Worm (Caenorhabditis elegans) whole organism, mixed stage, embryonic: ENCODE data around the gene cnc-10.

ENCODE experiments used
- elt-1 ChIP-seq: sonication (generic microtip); optimal IDR thresholded peaks from 2 replicates; lab custom pipeline; 2017; ENCODE audit warnings: missing genetic modification characterization, mild to moderate bottlenecking, missing compliant biosample characterization, antibody characterized with exemption, moderate library complexity, borderline replicate concordance; ENCODE audit not compliant: insufficient read depth
- hlh-1 ChIP-seq: fragments of 150-350 bp; optimal IDR thresholded peaks from 2 replicates; lab custom pipeline; 2014; ENCODE audit warnings: missing biosample characterization, missing genetic modification reagents, missing genetic modification characterization
- lin-13 ChIP-seq: fragments of 150-350 bp; optimal IDR thresholded peaks from 2 replicates; lab custom pipeline; 2014; ENCODE audit warnings: missing biosample characterization, missing genetic modification characterization
- nhr-28 ChIP-seq: fragments of 150-350 bp; optimal IDR thresholded peaks from 2 replicates; lab custom pipeline; 2014; ENCODE audit warnings: missing biosample characterization, missing genetic modification characterization
- pha-4 ChIP-seq: fragments of 150-350 bp; optimal IDR thresholded peaks from 2 replicates; lab custom pipeline; 2018; ENCODE audit warnings: missing biosample characterization, missing genetic modification reagents, missing genetic modification characterization
- snpc-4 ChIP-seq: fragments of 150-350 bp; optimal IDR thresholded peaks from 2 replicates; lab custom pipeline; 2014; ENCODE audit warnings: missing biosample characterization, missing genetic modification characterization

DNA sequence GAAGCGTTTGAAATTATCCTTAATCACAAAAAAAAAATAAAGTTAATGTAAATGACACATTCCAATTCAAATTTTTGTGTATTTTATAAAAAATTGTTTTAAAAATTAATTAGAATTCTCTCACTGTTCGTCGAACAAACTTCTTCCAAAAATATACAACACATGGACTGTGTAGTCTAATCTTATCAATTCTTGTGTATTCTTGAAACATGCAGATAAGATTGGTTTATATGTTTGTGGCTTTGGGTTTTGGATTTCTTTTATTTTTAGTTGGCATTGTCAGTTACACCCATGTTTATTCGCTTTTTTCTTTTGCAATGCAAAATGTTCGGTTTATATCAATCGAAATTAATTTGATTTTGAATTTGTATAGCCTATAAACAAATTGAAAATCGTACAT, 37.4 kb downstream of the cnc-10 start:
- TF ChIP-seq nhr-28 (tag; lab: Kevin White, UChicago) (no peak), lin-13 (no peak), hlh-1 (tag; lab: Kevin White, UChicago) (no peak), elt-1 (no peak), snpc-4 (tag; lab: Kevin White, UChicago) (no peak), pha-4 (tag; lab: Kevin White, UChicago) (no peak)
